Worm (Caenorhabditis elegans) whole organism, L1 larva: ENCODE data around the gene F22E5.7.
"Not testable (repeated sequence)": the region's sequence is repeated elsewhere in the genome, so short reads cannot be mapped to it uniquely, and the experiment has no call there.

ENCODE experiments used
- fkh-10 ChIP-seq: sonication (generic microtip); optimal IDR thresholded peaks from 2 replicates; lab custom pipeline; 2017; ENCODE audit warnings: missing biosample characterization, missing genetic modification reagents, missing genetic modification characterization
- mep-1 ChIP-seq: fragments of 150-350 bp; optimal IDR thresholded peaks from 2 replicates; lab custom pipeline; 2014; ENCODE audit warnings: missing biosample characterization, missing genetic modification characterization
- nhr-20 ChIP-seq: sonication (generic microtip); optimal IDR thresholded peaks from 2 replicates; lab custom pipeline; 2016; ENCODE audit warnings: mild to moderate bottlenecking, missing genetic modification characterization, missing compliant biosample characterization

ce11 chrII:2622936-2623452, 18.9 kb upstream of the F22E5.7 start, which contains the start of gene D2062.4:
- TF ChIP-seq fkh-10; nhr-20 (tag; lab: Kevin White, UChicago); mep-1 (tag; lab: Kevin White, UChicago): not testable (repeated sequence)
